Fruit fly (Drosophila melanogaster) whole organism, embryonic: ENCODE data around the gene CG7304.

ENCODE experiments used
- Aef1 ChIP-seq: fragments of 200-800 bp; sonication (Bioruptor generic); IDR thresholded peaks from 3 replicates; pipeline ENCODE4 v1.3.6; 2022; ENCODE audit warnings: missing biosample characterization, missing genetic modification characterization
- Bdp1 ChIP-seq: fragments of 200-800 bp; sonication (Bioruptor generic); optimal IDR thresholded peaks from 3 replicates; lab custom pipeline; 2016; ENCODE audit warnings: missing biosample characterization, missing genetic modification characterization
- CG10274 ChIP-seq: fragments of 200-800 bp; sonication (Bioruptor generic); optimal IDR thresholded peaks from 3 replicates; lab custom pipeline; 2017; ENCODE audit warnings: missing biosample characterization, mild to moderate bottlenecking, missing genetic modification characterization
- CG10654 ChIP-seq: fragments of 200-800 bp; sonication (Bioruptor generic); optimal IDR thresholded peaks from 2 replicates; lab custom pipeline; 2016; ENCODE audit warnings: missing biosample characterization, missing genetic modification characterization
- CG12071 ChIP-seq: fragments of 200-800 bp; sonication (Bioruptor generic); optimal IDR thresholded peaks from 3 replicates; lab custom pipeline; 2018; ENCODE audit warnings: missing biosample characterization, mild to moderate bottlenecking, missing genetic modification characterization
- CG13296 ChIP-seq: fragments of 200-800 bp; sonication (Bioruptor generic); optimal IDR thresholded peaks from 3 replicates; lab custom pipeline; 2018; ENCODE audit warnings: missing biosample characterization, mild to moderate bottlenecking, missing genetic modification characterization
- CG1602 ChIP-seq: fragments of 200-800 bp; sonication (Bioruptor generic); optimal IDR thresholded peaks from 3 replicates; lab custom pipeline; 2016; ENCODE audit warnings: missing biosample characterization, missing genetic modification characterization
- CG1603 ChIP-seq: fragments of 200-800 bp; sonication (Bioruptor generic); optimal IDR thresholded peaks from 2 replicates; lab custom pipeline; 2019; ENCODE audit warnings: missing biosample characterization, mild to moderate bottlenecking, missing genetic modification characterization, moderate library complexity
- CG17328 ChIP-seq: fragments of 200-800 bp; sonication (Bioruptor generic); IDR thresholded peaks from 2 replicates; pipeline ENCODE4 v1.3.6; 2022; ENCODE audit warnings: missing biosample characterization, missing genetic modification characterization
- CG17361 ChIP-seq: fragments of 200-800 bp; sonication (Bioruptor generic); IDR thresholded peaks from 3 replicates; pipeline ENCODE4 v1.3.6; 2022; ENCODE audit warnings: missing biosample characterization, missing genetic modification characterization
- CG17385 ChIP-seq: fragments of 200-800 bp; sonication (Bioruptor generic); optimal IDR thresholded peaks from 3 replicates; lab custom pipeline; 2018; ENCODE audit warnings: missing biosample characterization, mild to moderate bottlenecking, missing genetic modification characterization
- CG17912 ChIP-seq: fragments of 200-800 bp; sonication (Bioruptor generic); optimal IDR thresholded peaks from 2 replicates; lab custom pipeline; 2018; ENCODE audit warnings: missing biosample characterization, mild to moderate bottlenecking, missing genetic modification characterization
- CG18011 ChIP-seq: fragments of 200-800 bp; sonication (Bioruptor generic); optimal IDR thresholded peaks from 2 replicates; lab custom pipeline; 2017; ENCODE audit warnings: missing biosample characterization, missing genetic modification characterization, mild to moderate bottlenecking, moderate library complexity, missing genotype
- CG18476 ChIP-seq: fragments of 200-800 bp; sonication (Bioruptor generic); optimal IDR thresholded peaks from 2 replicates; lab custom pipeline; 2016; ENCODE audit warnings: missing biosample characterization, mild to moderate bottlenecking, missing genetic modification characterization
- CG3281 ChIP-seq: fragments of 200-800 bp; sonication (Bioruptor generic); optimal IDR thresholded peaks from 3 replicates; lab custom pipeline; 2017; ENCODE audit warnings: missing biosample characterization, mild to moderate bottlenecking, missing genetic modification characterization
- CG8281 ChIP-seq: fragments of 200-800 bp; sonication (Bioruptor generic); optimal IDR thresholded peaks from 2 replicates; lab custom pipeline; 2018; ENCODE audit warnings: missing biosample characterization, mild to moderate bottlenecking, missing genetic modification characterization, moderate library complexity
- CG8478 ChIP-seq: fragments of >200 bp; optimal IDR thresholded peaks from 2 replicates; lab custom pipeline; 2018
- CG9437 ChIP-seq: fragments of 200-800 bp; sonication (Bioruptor generic); optimal IDR thresholded peaks from 2 replicates; lab custom pipeline; 2018; ENCODE audit warnings: missing biosample characterization, mild to moderate bottlenecking, missing genetic modification characterization
- Dfd ChIP-seq, 2 experiments: fragments of >200 bp; optimal IDR thresholded peaks; 2 replicates each; lab custom pipeline; 2017; ENCODE audit warnings: missing biosample characterization in 2 of 2, missing genetic modification characterization in 2 of 2
- Dip3 ChIP-seq: fragments of 200-800 bp; sonication (Bioruptor generic); optimal IDR thresholded peaks from 3 replicates; lab custom pipeline; 2016; ENCODE audit warnings: missing biosample characterization, missing genetic modification characterization
- E2f1 ChIP-seq: fragments of 200-800 bp; sonication (Bioruptor generic); IDR thresholded peaks from 2 replicates; pipeline ENCODE4 v1.3.6; 2022; ENCODE audit warnings: missing biosample characterization, missing genetic modification characterization
- HLH4C ChIP-seq: fragments of 200-800 bp; sonication (Bioruptor generic); IDR thresholded peaks from 3 replicates; pipeline ENCODE4 v1.3.6; 2022; ENCODE audit warnings: missing biosample characterization, missing genetic modification characterization; ENCODE audit not compliant: partially characterized antibody
- HLH54F ChIP-seq: fragments of 200-800 bp; sonication (Bioruptor generic); optimal IDR thresholded peaks from 3 replicates; lab custom pipeline; 2016; ENCODE audit warnings: missing biosample characterization, missing genetic modification characterization
- Hmx ChIP-seq: fragments of 200-800 bp; sonication (Bioruptor generic); optimal IDR thresholded peaks from 2 replicates; lab custom pipeline; 2016; ENCODE audit warnings: missing biosample characterization, missing genetic modification characterization
- Hr39 ChIP-seq: fragments of >200 bp; optimal IDR thresholded peaks from 2 replicates; lab custom pipeline; 2017
- Hsf ChIP-seq: fragments of 200-800 bp; sonication (Bioruptor generic); optimal IDR thresholded peaks from 3 replicates; lab custom pipeline; 2016; ENCODE audit warnings: missing biosample characterization, missing genetic modification characterization
- NC2α ChIP-seq: fragments of 200-800 bp; sonication (Bioruptor generic); optimal IDR thresholded peaks from 2 replicates; lab custom pipeline; 2016; ENCODE audit warnings: missing biosample characterization, missing genetic modification characterization
- Nf-YB ChIP-seq: fragments of 200-800 bp; sonication (Bioruptor generic); optimal IDR thresholded peaks from 3 replicates; lab custom pipeline; 2019; ENCODE audit warnings: missing biosample characterization, mild to moderate bottlenecking, missing genetic modification characterization, moderate library complexity
- Rfx ChIP-seq: fragments of 200-800 bp; sonication (Bioruptor generic); IDR thresholded peaks from 2 replicates; pipeline ENCODE4 v1.3.6; 2022; ENCODE audit warnings: missing biosample characterization, missing genetic modification characterization
- Sin3A ChIP-seq: fragments of >200 bp; optimal IDR thresholded peaks from 2 replicates; lab custom pipeline; 2018
- Six4 ChIP-seq: fragments of 200-800 bp; sonication (Bioruptor generic); optimal IDR thresholded peaks from 2 replicates; lab custom pipeline; 2016; ENCODE audit warnings: missing biosample characterization, missing genetic modification characterization
- cato ChIP-seq: fragments of 200-800 bp; sonication (Bioruptor generic); optimal IDR thresholded peaks from 2 replicates; lab custom pipeline; 2016; ENCODE audit warnings: missing biosample characterization, missing genetic modification characterization, borderline replicate concordance
- ci ChIP-seq: fragments of 200-800 bp; sonication (Bioruptor generic); IDR thresholded peaks from 3 replicates; pipeline ENCODE4 v1.3.6; 2022; ENCODE audit warnings: missing biosample characterization, missing genetic modification characterization
- cwo ChIP-seq: fragments of 200-800 bp; sonication (Bioruptor generic); optimal IDR thresholded peaks from 3 replicates; lab custom pipeline; 2017; ENCODE audit warnings: missing biosample characterization, missing genetic modification characterization, mild to moderate bottlenecking, moderate library complexity, missing genetic modification reagents
- disco-r ChIP-seq: fragments of 200-800 bp; sonication (Bioruptor generic); optimal IDR thresholded peaks from 2 replicates; lab custom pipeline; 2016; ENCODE audit warnings: missing biosample characterization, missing genetic modification characterization
- dmrt11E ChIP-seq: fragments of 200-800 bp; sonication (Bioruptor generic); optimal IDR thresholded peaks from 3 replicates; lab custom pipeline; 2018; ENCODE audit warnings: missing biosample characterization, mild to moderate bottlenecking, missing genetic modification characterization, moderate library complexity
- exex ChIP-seq: fragments of 200-800 bp; sonication (Bioruptor generic); optimal IDR thresholded peaks from 4 replicates; lab custom pipeline; 2018; ENCODE audit warnings: missing biosample characterization, mild to moderate bottlenecking, missing genetic modification characterization, moderate library complexity
- lov ChIP-seq, 2 experiments: fragments of 200-800 bp in 1 of 2; fragments of >200 bp in 1 of 2; sonication (Bioruptor generic) in 1 of 2; IDR thresholded peaks in 1 of 2; optimal IDR thresholded peaks in 1 of 2; 2 replicates in 1 of 2; 3 replicates in 1 of 2; pipeline versions ENCODE4 v1.3.6 to Lab custom; 2017 to 2022; ENCODE audit warnings: missing biosample characterization in 1 of 2, missing genetic modification characterization in 1 of 2
- odd ChIP-seq: fragments of 200-800 bp; sonication (Bioruptor generic); optimal IDR thresholded peaks from 2 replicates; lab custom pipeline; 2017; ENCODE audit warnings: missing biosample characterization, mild to moderate bottlenecking, missing genetic modification characterization
- org-1 ChIP-seq: fragments of 200-800 bp; sonication (Bioruptor generic); optimal IDR thresholded peaks from 2 replicates; lab custom pipeline; 2017; ENCODE audit warnings: missing biosample characterization, missing genetic modification characterization
- peb ChIP-seq: fragments of 200-800 bp; sonication (Bioruptor generic); IDR thresholded peaks from 2 replicates; pipeline ENCODE4 v1.3.6; 2022; ENCODE audit warnings: missing biosample characterization, missing genetic modification characterization
- phol ChIP-seq: fragments of 200-800 bp; sonication (Bioruptor generic); optimal IDR thresholded peaks from 3 replicates; lab custom pipeline; 2018; ENCODE audit warnings: missing biosample characterization, mild to moderate bottlenecking, missing genetic modification characterization, moderate library complexity
- psq ChIP-seq: fragments of 200-800 bp; sonication (Bioruptor generic); optimal IDR thresholded peaks from 2 replicates; lab custom pipeline; 2017; ENCODE audit warnings: missing biosample characterization, missing genetic modification characterization
- row ChIP-seq: fragments of 200-800 bp; sonication (Bioruptor generic); IDR thresholded peaks from 3 replicates; pipeline ENCODE4 v1.3.6; 2022; ENCODE audit warnings: missing biosample characterization, missing genetic modification characterization
- sc ChIP-seq, 3 experiments: fragments of >200 bp in 2 of 3; fragments of 200-800 bp in 1 of 3; sonication (Bioruptor generic) in 1 of 3; optimal IDR thresholded peaks; 2 replicates in 2 of 3; 3 replicates in 1 of 3; lab custom pipeline; 2017; ENCODE audit warnings: mild to moderate bottlenecking in 1 of 3, missing biosample characterization in 1 of 3, missing genetic modification characterization in 1 of 3, missing genetic modification reagents in 1 of 3
- sd ChIP-seq: fragments of 200-800 bp; sonication (Bioruptor generic); optimal IDR thresholded peaks from 3 replicates; lab custom pipeline; 2018; ENCODE audit warnings: missing biosample characterization, mild to moderate bottlenecking, missing genetic modification characterization, moderate library complexity
- shn ChIP-seq: fragments of 200-800 bp; sonication (Bioruptor generic); optimal IDR thresholded peaks from 3 replicates; lab custom pipeline; 2016; ENCODE audit warnings: missing biosample characterization, missing genetic modification characterization
- sob ChIP-seq: fragments of 200-800 bp; sonication (Bioruptor generic); IDR thresholded peaks from 2 replicates; pipeline ENCODE4 v1.3.6; 2022; ENCODE audit warnings: missing biosample characterization, missing genetic modification characterization
- zfh1 ChIP-seq: fragments of 200-800 bp; sonication (Bioruptor generic); IDR thresholded peaks from 3 replicates; pipeline ENCODE4 v1.3.6; 2022; ENCODE audit warnings: missing biosample characterization, missing genetic modification characterization

CG7304 gene

dm6 chr3L:15690711-15691591 lies 11.4 kb downstream of the CG7304 start (continued):
- TF ChIP-seq CG9437 (GFP tag; lab: Kevin White, UChicago) (peak; percentile 13), psq (no peak), sd (peak; percentile 51), CG17361 (GFP tag; lab: Robert Waterston, UW) (peak; percentile 53; the same call in 1 of the 3 replicates), CG10274 (GFP tag; lab: Kevin White, UChicago) (no peak), CG8281 (no peak), Rfx (GFP tag; lab: Robert Waterston, UW) (no peak; the same call in 1 of the 2 replicates), phol (peak; percentile 73), Hsf (GFP tag; lab: Kevin White, UChicago) (no peak), CG1602 (GFP tag; lab: Kevin White, UChicago) (no peak), HLH54F (GFP tag; lab: Kevin White, UChicago) (no peak), CG18476 (GFP tag; lab: Kevin White, UChicago) (peak; percentile 55), HLH4C (no peak), lov (optimal IDR thresholded peaks at IDR 0.05; lab: Kevin White, UChicago) (no peak), lov (GFP tag; IDR thresholded peaks at IDR 0.05; lab: Robert Waterston, UW) (no peak), zfh1 (GFP tag; lab: Robert Waterston, UW) (peak; percentile 47; the same call in 2 of the 3 replicates), shn (GFP tag; lab: Kevin White, UChicago) (no peak), CG12071 (GFP tag; lab: Kevin White, UChicago) (no peak), CG3281 (GFP tag; lab: Kevin White, UChicago) (peak; percentile 19), CG17912 (GFP tag; lab: Kevin White, UChicago) (no peak), Hr39 (lab: Kevin White, UChicago) (no peak), CG18011 (no peak), NC2α (no peak), row (GFP tag; lab: Robert Waterston, UW) (peak; percentile 55), Six4 (GFP tag; lab: Kevin White, UChicago) (peak; percentile 32), Aef1 (GFP tag; lab: Robert Waterston, UW) (no peak), CG8478 (lab: Kevin White, UChicago) (no peak), cwo (GFP tag; lab: Kevin White, UChicago) (peak; percentile 65), CG17385 (GFP tag; lab: Kevin White, UChicago) (peak; percentile 8), sob (no peak), Dfd (GFP tag; optimal IDR thresholded peaks at IDR 0.05; lab: Kevin White, UChicago) (no peak), odd (GFP tag; lab: Kevin White, UChicago) (peak; percentile 31), org-1 (GFP tag; lab: Kevin White, UChicago) (peak; percentile 35), CG10654 (GFP tag; lab: Kevin White, UChicago) (peak; percentile 24), CG13296 (GFP tag; lab: Kevin White, UChicago) (peak; percentile 30), CG17328 (GFP tag; lab: Robert Waterston, UW) (no peak), disco-r (GFP tag; lab: Kevin White, UChicago) (peak; percentile 1), exex (tag; lab: Kevin White, UChicago) (peak; percentile 56), dmrt11E (tag; lab: Kevin White, UChicago) (peak; percentile 54), Hmx (no peak), cato (GFP tag; lab: Kevin White, UChicago) (no peak), Sin3A (no peak), Nf-YB (GFP tag; lab: Kevin White, UChicago) (no peak), Dip3 (no peak), E2f1 (GFP tag; lab: Robert Waterston, UW) (no peak), CG1603 (tag; lab: Kevin White, UChicago) (peak; percentile 56), sc (optimal IDR thresholded peaks at IDR 0.05; lab: Kevin White, UChicago) (no peak), sc (GFP tag; optimal IDR thresholded peaks at IDR 0.05; lab: Kevin White, UChicago) (no peak), ci (GFP tag; lab: Robert Waterston, UW) (no peak), Bdp1 (GFP tag; lab: Kevin White, UChicago) (no peak), peb (no peak)
